Worm (Caenorhabditis elegans): ENCODE results near the gene grl-23.

The grl-23 gene

ce11 chrV:12550755-12551154, 25.9 kb downstream of the grl-23 start:
- TF ChIP-seq nhr-85 (tag) (peak; percentile 16), ceh-88 (GFP tag; IDR thresholded peaks at IDR 0.05) (no peak), elt-3 (tag; optimal IDR thresholded peaks at IDR 0.05) (peak in 1 of 6 experiments; percentile 12), blmp-1 (tag; optimal IDR thresholded peaks at IDR 0.05) (peak; percentile 70), lir-3 (tag; optimal IDR thresholded peaks at IDR 0.05; ENCODE audit: poor library complexity) (no peak), unc-62 (GFP tag; optimal IDR thresholded peaks at IDR 0.05) (no peak), snu-23 (GFP tag; optimal IDR thresholded peaks at IDR 0.05) (peak; percentile 14), ets-5 (GFP tag; IDR thresholded peaks at IDR 0.05) (no peak), dsc-1 (tag; optimal IDR thresholded peaks at IDR 0.05) (peak; percentile 86), nhr-76 (tag; optimal IDR thresholded peaks at IDR 0.05) (no peak), pax-3 (tag; optimal IDR thresholded peaks at IDR 0.05) (peak; percentile 43), ces-1 (GFP tag; optimal IDR thresholded peaks at IDR 0.05) (no peak), nhr-47 (tag; optimal IDR thresholded peaks at IDR 0.05) (peak; percentile 26), aly-2 (tag; optimal IDR thresholded peaks at IDR 0.05) (no peak)

ce11 chrV:12550036-12550626, 26.6 kb downstream of the grl-23 start, which contains the start of gene F45D3.3:
Gene F45D3.3, minus strand, starts transcription at chrV:12550385.
- TF ChIP-seq dpl-1 (GFP tag; optimal IDR thresholded peaks at IDR 0.05) = no peak
- no peak for TF ChIP-seq hlh-4 (tag; optimal IDR thresholded peaks at IDR 0.05)
- no peak for TF ChIP-seq hpl-2 (GFP tag; optimal IDR thresholded peaks at IDR 0.05)
- peak; percentile 90 for TF ChIP-seq ama-1 (optimal IDR thresholded peaks at IDR 0.05)
- TF ChIP-seq C16A3.4 (tag; optimal IDR thresholded peaks at IDR 0.05) = no peak
- TF ChIP-seq sup-37 (GFP tag; optimal IDR thresholded peaks at IDR 0.05) = no peak
- no peak for TF ChIP-seq nhr-77 (tag; optimal IDR thresholded peaks at IDR 0.05)
- peak; percentile 46 for TF ChIP-seq nhr-85 (tag)
- peak; percentile 65 for TF ChIP-seq blmp-1 (tag; optimal IDR thresholded peaks at IDR 0.05)
- TF ChIP-seq nhr-71 (tag; optimal IDR thresholded peaks at IDR 0.05) = peak; percentile 54
- peak; percentile 47 for TF ChIP-seq ztf-4 (tag; optimal IDR thresholded peaks at IDR 0.05)
- no peak for TF ChIP-seq Y116A8C.19 (tag; optimal IDR thresholded peaks at IDR 0.05; ENCODE audit: borderline replicate concordance)
- TF ChIP-seq nhr-76 (tag; optimal IDR thresholded peaks at IDR 0.05) = no peak
- TF ChIP-seq rnt-1 (tag; optimal IDR thresholded peaks at IDR 0.05) = peak; percentile 8
- no peak for TF ChIP-seq lin-39 (tag; optimal IDR thresholded peaks at IDR 0.05)
- peak; percentile 34 for TF ChIP-seq nhr-90 (tag; optimal IDR thresholded peaks at IDR 0.05; ENCODE audit: poor library complexity)
- TF ChIP-seq snu-23 (GFP tag; optimal IDR thresholded peaks at IDR 0.05) = peak; percentile 3
- TF ChIP-seq lsy-2 (tag; optimal IDR thresholded peaks at IDR 0.05) = peak in 1 of 2 experiments; percentile 38
- no peak for TF ChIP-seq ceh-88 (GFP tag; IDR thresholded peaks at IDR 0.05)
- TF ChIP-seq unc-98 (GFP tag; IDR thresholded peaks at IDR 0.05) = no peak
- peak; percentile 4 for TF ChIP-seq mep-1 (tag; optimal IDR thresholded peaks at IDR 0.05)
- TF ChIP-seq dsc-1 (tag; optimal IDR thresholded peaks at IDR 0.05) = peak; percentile 18
- peak; percentile 42 for TF ChIP-seq tbx-2 (tag; optimal IDR thresholded peaks at IDR 0.05)
- peak; percentile 25 for TF ChIP-seq nhr-19 (GFP tag; conservative IDR thresholded peaks at IDR 0.05)
- TF ChIP-seq mdl-1 (tag; optimal IDR thresholded peaks at IDR 0.05) = peak in 1 of 2 experiments; percentile 30
- peak; percentile 60 for TF ChIP-seq nhr-20 (tag; optimal IDR thresholded peaks at IDR 0.05)
- no peak for TF ChIP-seq egl-13 (tag; optimal IDR thresholded peaks at IDR 0.05)
- TF ChIP-seq lin-13 (GFP tag; optimal IDR thresholded peaks at IDR 0.05) = no peak
- peak; percentile 46 for TF ChIP-seq lin-14 (GFP tag; optimal IDR thresholded peaks at IDR 0.05)
- TF ChIP-seq unc-86 (tag; optimal IDR thresholded peaks at IDR 0.05) = no peak
- TF ChIP-seq isw-1 (GFP tag; IDR thresholded peaks at IDR 0.05) = no peak
- TF ChIP-seq efl-1 (optimal IDR thresholded peaks at IDR 0.05) = no peak
- peak in 1 of 2 experiments; percentile 85 for TF ChIP-seq efl-1 (GFP tag; optimal IDR thresholded peaks at IDR 0.05 in 1 of 2)
- TF ChIP-seq lin-35 (GFP tag; optimal IDR thresholded peaks at IDR 0.05) = peak in 1 of 2 experiments; percentile 18
- peak in 3 of 6 experiments; percentile 1 to 32 (median 8) for TF ChIP-seq elt-3 (tag; optimal IDR thresholded peaks at IDR 0.05)
- TF ChIP-seq lin-15B (tag; optimal IDR thresholded peaks at IDR 0.05) = no peak
